Fruit fly (Drosophila melanogaster) whole organism, embryonic: ENCODE measurements around the gene tub.
A peak's percentile ranks its signal among the peaks of the same experiment; 100 is the strongest.

Experiments used
- Atf6 ChIP-seq: fragments of 200-800 bp; sonication (Bioruptor generic); IDR thresholded peaks from 2 replicates; pipeline ENCODE4 v1.3.6; 2022; ENCODE audit warnings: missing biosample characterization, missing genetic modification characterization
- Awh ChIP-seq: fragments of 200-800 bp; sonication (Bioruptor generic); IDR thresholded peaks from 2 replicates; pipeline ENCODE4, ENCODE4 v1.3.6; 2022; ENCODE audit warnings: missing biosample characterization, missing genetic modification characterization
- Bgb ChIP-seq: fragments of 200-800 bp; sonication (Bioruptor generic); IDR thresholded peaks from 2 replicates; pipeline ENCODE4 v1.3.6; 2022; ENCODE audit warnings: missing biosample characterization, missing genetic modification characterization; ENCODE audit not compliant: partially characterized antibody
- CG14965 ChIP-seq: fragments of 200-800 bp; sonication (Bioruptor generic); optimal IDR thresholded peaks from 2 replicates; lab custom pipeline; 2016; ENCODE audit warnings: missing biosample characterization, missing genetic modification characterization, borderline replicate concordance
- CG15514 ChIP-seq: fragments of 200-800 bp; sonication (Bioruptor generic); optimal IDR thresholded peaks from 3 replicates; lab custom pipeline; 2017; ENCODE audit warnings: missing biosample characterization, missing genetic modification characterization, mild to moderate bottlenecking, moderate library complexity, missing genetic modification reagents
- CG16863 ChIP-seq: fragments of 200-800 bp; sonication (Bioruptor generic); optimal IDR thresholded peaks from 3 replicates; lab custom pipeline; 2016; ENCODE audit warnings: missing biosample characterization, missing genetic modification characterization
- CG17361 ChIP-seq: fragments of 200-800 bp; sonication (Bioruptor generic); IDR thresholded peaks from 3 replicates; pipeline ENCODE4 v1.3.6; 2022; ENCODE audit warnings: missing biosample characterization, missing genetic modification characterization
- CG18011 ChIP-seq: fragments of 200-800 bp; sonication (Bioruptor generic); optimal IDR thresholded peaks from 2 replicates; lab custom pipeline; 2017; ENCODE audit warnings: missing biosample characterization, missing genetic modification characterization, mild to moderate bottlenecking, moderate library complexity, missing genotype
- CG2199 ChIP-seq: fragments of 200-800 bp; sonication (Bioruptor generic); IDR thresholded peaks from 3 replicates; pipeline ENCODE4 v1.3.6; 2022; ENCODE audit warnings: missing biosample characterization, missing genetic modification characterization
- CG31224 ChIP-seq: fragments of 200-800 bp; sonication (Bioruptor generic); IDR thresholded peaks from 2 replicates; pipeline ENCODE4 v1.3.6; 2022; ENCODE audit warnings: missing biosample characterization, missing genetic modification characterization
- CG31365 ChIP-seq: fragments of 200-800 bp; sonication (Bioruptor generic); optimal IDR thresholded peaks from 2 replicates; lab custom pipeline; 2018; ENCODE audit warnings: missing biosample characterization, mild to moderate bottlenecking, missing genetic modification characterization
- CG32532 ChIP-seq: fragments of 200-800 bp; sonication (Bioruptor generic); IDR thresholded peaks from 2 replicates; pipeline ENCODE4 v1.3.6; 2022; ENCODE audit warnings: missing biosample characterization, missing genetic modification characterization
- CG5180 ChIP-seq: fragments of 200-800 bp; sonication (Bioruptor generic); optimal IDR thresholded peaks from 3 replicates; lab custom pipeline; 2017; ENCODE audit warnings: missing biosample characterization, missing genetic modification characterization, mild to moderate bottlenecking, moderate library complexity, missing genetic modification reagents
- CG6791 ChIP-seq: fragments of 200-800 bp; sonication (Bioruptor generic); IDR thresholded peaks from 3 replicates; pipeline ENCODE4 v1.3.6; 2022; ENCODE audit warnings: missing biosample characterization, missing genetic modification characterization; ENCODE audit not compliant: partially characterized antibody
- CG7271 ChIP-seq: fragments of 200-800 bp; sonication (Bioruptor generic); optimal IDR thresholded peaks from 2 replicates; lab custom pipeline; 2018; ENCODE audit warnings: missing biosample characterization, mild to moderate bottlenecking, missing genetic modification characterization, moderate library complexity
- CG8281 ChIP-seq: fragments of 200-800 bp; sonication (Bioruptor generic); optimal IDR thresholded peaks from 2 replicates; lab custom pipeline; 2018; ENCODE audit warnings: missing biosample characterization, mild to moderate bottlenecking, missing genetic modification characterization, moderate library complexity
- CG8388 ChIP-seq: fragments of 200-800 bp; sonication (Bioruptor generic); optimal IDR thresholded peaks from 2 replicates; lab custom pipeline; 2019; ENCODE audit warnings: missing biosample characterization, mild to moderate bottlenecking, missing genetic modification characterization, moderate library complexity
- CG9797 ChIP-seq: fragments of 200-800 bp; sonication (Bioruptor generic); optimal IDR thresholded peaks from 3 replicates; lab custom pipeline; 2018; ENCODE audit warnings: missing biosample characterization, mild to moderate bottlenecking, missing genetic modification characterization
- CHES-1-like ChIP-seq: fragments of 200-800 bp; sonication (Bioruptor generic); optimal IDR thresholded peaks from 2 replicates; lab custom pipeline; 2016; ENCODE audit warnings: missing biosample characterization, missing genetic modification characterization
- CrebB ChIP-seq: fragments of 200-800 bp; sonication (Bioruptor generic); optimal IDR thresholded peaks from 3 replicates; lab custom pipeline; 2018; ENCODE audit warnings: missing biosample characterization, mild to moderate bottlenecking, missing genetic modification characterization
- D19A ChIP-seq: fragments of 200-800 bp; optimal IDR thresholded peaks from 3 replicates; lab custom pipeline; 2019; ENCODE audit warnings: missing biosample characterization, mild to moderate bottlenecking, missing genetic modification characterization, moderate library complexity
- Doc3 ChIP-seq: fragments of 200-800 bp; sonication (Bioruptor generic); IDR thresholded peaks from 3 replicates; pipeline ENCODE4 v1.3.6; 2022; ENCODE audit warnings: missing biosample characterization, missing genetic modification characterization; ENCODE audit not compliant: partially characterized antibody
- Gug ChIP-seq: fragments of 200-800 bp; sonication (Bioruptor generic); IDR thresholded peaks from 4 replicates; pipeline ENCODE4 v1.3.6; 2022; ENCODE audit warnings: missing biosample characterization, missing genetic modification characterization
- Lhr ChIP-seq: fragments of 200-800 bp; sonication (Bioruptor generic); optimal IDR thresholded peaks from 3 replicates; lab custom pipeline; 2017; ENCODE audit warnings: mild to moderate bottlenecking, missing biosample characterization, missing genetic modification reagents, missing genetic modification characterization
- MESR4 ChIP-seq: fragments of 200-800 bp; sonication (Bioruptor generic); optimal IDR thresholded peaks from 2 replicates; lab custom pipeline; 2018; ENCODE audit warnings: missing biosample characterization, mild to moderate bottlenecking, missing genetic modification characterization, moderate library complexity
- Myb ChIP-seq: fragments of 200-800 bp; sonication (Bioruptor generic); optimal IDR thresholded peaks from 2 replicates; lab custom pipeline; 2016; ENCODE audit warnings: missing biosample characterization, missing genetic modification characterization
- Oaz ChIP-seq: fragments of 200-800 bp; sonication (Bioruptor generic); IDR thresholded peaks from 2 replicates; pipeline ENCODE4 v1.3.6; 2022; ENCODE audit warnings: missing biosample characterization, missing genetic modification characterization
- Sin3A ChIP-seq: fragments of >200 bp; optimal IDR thresholded peaks from 2 replicates; lab custom pipeline; 2018
- ash1 ChIP-seq: fragments of 200-800 bp; sonication (Bioruptor generic); optimal IDR thresholded peaks from 2 replicates; lab custom pipeline; 2018; ENCODE audit warnings: missing biosample characterization, mild to moderate bottlenecking, missing genetic modification characterization
- caup ChIP-seq: fragments of 200-800 bp; sonication (Bioruptor generic); optimal IDR thresholded peaks from 3 replicates; lab custom pipeline; 2017; ENCODE audit warnings: missing biosample characterization, mild to moderate bottlenecking, missing genetic modification characterization, moderate library complexity; ENCODE audit not compliant: severe bottlenecking
- crol ChIP-seq: fragments of 200-800 bp; sonication (Bioruptor generic); IDR thresholded peaks from 2 replicates; pipeline ENCODE4 v1.3.6; 2022; ENCODE audit warnings: missing biosample characterization, missing genetic modification characterization
- dysf ChIP-seq: fragments of 200-800 bp; sonication (Bioruptor generic); IDR thresholded peaks from 3 replicates; pipeline ENCODE4 v1.3.6; 2022; ENCODE audit warnings: missing biosample characterization, missing genetic modification characterization
- emc ChIP-seq: fragments of 200-800 bp; sonication (Bioruptor generic); optimal IDR thresholded peaks from 2 replicates; lab custom pipeline; 2016; ENCODE audit warnings: missing biosample characterization, missing genetic modification characterization
- gfzf ChIP-seq: fragments of 200-800 bp; sonication (Bioruptor generic); optimal IDR thresholded peaks from 2 replicates; lab custom pipeline; 2016; ENCODE audit warnings: missing biosample characterization, mild to moderate bottlenecking, missing genetic modification characterization, moderate library complexity
- grn ChIP-seq: fragments of 200-800 bp; sonication (Bioruptor generic); optimal IDR thresholded peaks from 3 replicates; lab custom pipeline; 2017; ENCODE audit warnings: missing biosample characterization, missing genetic modification characterization
- lola ChIP-seq, 3 experiments: fragments of >200 bp in 2 of 3; fragments of 200-800 bp in 1 of 3; sonication (Bioruptor generic) in 1 of 3; optimal IDR thresholded peaks; 2 replicates each; lab custom pipeline; 2017 to 2019; ENCODE audit warnings: missing biosample characterization in 3 of 3, missing genetic modification characterization in 3 of 3, mild to moderate bottlenecking in 1 of 3, moderate library complexity in 1 of 3
- pan ChIP-seq, 4 experiments: fragments of >200 bp in 3 of 4; fragments of 200-800 bp in 1 of 4; sonication (Bioruptor generic) in 1 of 4; optimal IDR thresholded peaks in 3 of 4; IDR thresholded peaks in 1 of 4; 2 replicates each; pipeline versions ENCODE4 v1.3.6 to Lab custom; 2017 to 2022; ENCODE audit warnings: missing biosample characterization in 2 of 4, missing genetic modification characterization in 2 of 4, mixed read lengths in 1 of 4
- phol ChIP-seq: fragments of 200-800 bp; sonication (Bioruptor generic); optimal IDR thresholded peaks from 3 replicates; lab custom pipeline; 2018; ENCODE audit warnings: missing biosample characterization, mild to moderate bottlenecking, missing genetic modification characterization, moderate library complexity
- pita ChIP-seq: fragments of 200-800 bp; sonication (Bioruptor generic); optimal IDR thresholded peaks from 2 replicates; lab custom pipeline; 2017; ENCODE audit warnings: missing biosample characterization, mild to moderate bottlenecking, missing genetic modification characterization
- pum ChIP-seq: fragments of 200-800 bp; sonication (Bioruptor generic); optimal IDR thresholded peaks from 2 replicates; lab custom pipeline; 2016; ENCODE audit warnings: missing biosample characterization, missing genetic modification characterization
- sima ChIP-seq: fragments of 200-800 bp; sonication (Bioruptor generic); optimal IDR thresholded peaks from 2 replicates; lab custom pipeline; 2016; ENCODE audit warnings: missing biosample characterization, missing genetic modification characterization
- slbo ChIP-seq: fragments of 200-800 bp; sonication (Bioruptor generic); IDR thresholded peaks from 2 replicates; pipeline ENCODE4 v1.3.6; 2022; ENCODE audit warnings: missing biosample characterization, missing genetic modification characterization
- sna ChIP-seq: fragments of 200-800 bp; sonication (Bioruptor generic); IDR thresholded peaks from 2 replicates; pipeline ENCODE4 v1.3.6; 2022; ENCODE audit warnings: missing biosample characterization, missing genetic modification characterization; ENCODE audit not compliant: partially characterized antibody
- sqz ChIP-seq: fragments of 200-800 bp; sonication (Bioruptor generic); optimal IDR thresholded peaks from 3 replicates; lab custom pipeline; 2018; ENCODE audit warnings: missing biosample characterization, mild to moderate bottlenecking, missing genetic modification characterization
- sug ChIP-seq: fragments of 200-800 bp; optimal IDR thresholded peaks from 2 replicates; lab custom pipeline; 2019; ENCODE audit warnings: missing biosample characterization, mild to moderate bottlenecking, missing genetic modification characterization, moderate library complexity
- tap ChIP-seq: fragments of 200-800 bp; optimal IDR thresholded peaks from 3 replicates; lab custom pipeline; 2019; ENCODE audit warnings: missing biosample characterization, mild to moderate bottlenecking, missing genetic modification characterization, moderate library complexity
- wek ChIP-seq: fragments of 200-800 bp; sonication (Bioruptor generic); optimal IDR thresholded peaks from 3 replicates; lab custom pipeline; 2018; ENCODE audit warnings: missing biosample characterization, mild to moderate bottlenecking, missing genetic modification characterization, moderate library complexity

tub gene

DNA sequence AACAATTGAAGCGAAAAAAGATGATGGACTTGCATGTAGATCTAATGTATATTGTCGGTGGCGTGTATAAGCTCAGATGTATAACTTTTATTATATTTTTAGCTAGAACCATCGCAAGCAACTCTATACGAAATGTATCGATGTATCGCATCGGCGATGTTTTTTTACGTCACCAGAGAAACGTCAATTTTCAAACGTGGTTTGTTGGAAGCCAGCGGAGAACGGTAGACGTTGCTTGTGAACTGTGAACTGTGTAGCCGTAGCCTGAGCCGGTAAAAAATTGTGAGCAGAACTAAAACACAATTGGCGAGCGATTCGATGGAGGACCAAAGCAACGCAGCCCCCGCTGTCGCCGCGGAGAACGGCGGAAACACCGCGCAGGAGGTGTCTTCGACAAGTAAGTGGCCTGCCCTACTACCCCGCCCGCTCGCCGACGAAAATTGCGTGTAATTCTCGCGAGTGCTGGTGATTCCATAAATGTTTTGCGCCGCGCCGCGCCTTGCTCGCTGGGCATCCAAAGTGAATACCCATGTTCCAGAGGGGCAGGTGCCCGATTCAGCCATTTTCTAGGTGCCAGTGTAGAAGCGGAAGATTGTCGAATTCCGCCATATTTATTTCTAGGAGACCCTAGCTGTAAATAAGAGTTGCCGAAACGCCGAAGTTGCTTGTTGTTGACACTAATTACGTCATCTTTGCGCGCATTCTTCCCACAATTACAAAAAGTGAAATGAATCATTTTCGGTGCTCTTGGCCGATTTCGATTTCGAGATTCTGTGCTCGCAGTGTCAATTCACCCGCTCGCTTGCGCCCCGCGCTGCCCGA is 15.6 kb downstream of the tub start, which contains the start of gene lost (continued):
- TF ChIP-seq CG31365 (no peak), pita (GFP tag; lab: Kevin White, UChicago) (no peak), CG8388 (GFP tag; lab: Kevin White, UChicago) (no peak), gfzf (peak; percentile 25), grn (GFP tag; lab: Kevin White, UChicago) (no peak), Oaz (GFP tag; lab: Robert Waterston, UW) (no peak), wek (GFP tag; lab: Kevin White, UChicago) (no peak), MESR4 (GFP tag; lab: Kevin White, UChicago) (peak; percentile 79), CG7271 (tag; lab: Kevin White, UChicago) (peak; percentile 28), dysf (GFP tag; lab: Robert Waterston, UW) (peak; percentile 26; the same call in 1 of the 3 replicates), lola (GFP tag; optimal IDR thresholded peaks at IDR 0.05; lab: Kevin White, UChicago) (no peak), Awh (GFP tag; lab: Robert Waterston, UW) (no peak), CG15514 (GFP tag; lab: Kevin White, UChicago) (peak; percentile 75), CG2199 (peak; percentile 73; the same call in 1 of the 3 replicates), CG5180 (peak; percentile 61), CG31224 (GFP tag; lab: Robert Waterston, UW) (no peak; the same call in 1 of the 2 replicates), pan (optimal IDR thresholded peaks at IDR 0.05; lab: Kevin White, UChicago) (no peak), pan (GFP tag; optimal IDR thresholded peaks at IDR 0.05 in 1 of 2, IDR thresholded peaks at IDR 0.05 in 1 of 2) (peak in 1 of 2 experiments; percentile 29), CG17361 (GFP tag; lab: Robert Waterston, UW) (peak; percentile 35; the same call in 1 of the 3 replicates), Lhr (peak; percentile 70), sug (tag; lab: Kevin White, UChicago) (peak; percentile 53), CHES-1-like (GFP tag; lab: Kevin White, UChicago) (peak; percentile 47), Sin3A (lab: Kevin White, UChicago) (no peak), sqz (peak; percentile 29), crol (GFP tag; lab: Robert Waterston, UW) (peak; percentile 71), slbo (GFP tag; lab: Robert Waterston, UW) (peak; percentile 64), ash1 (GFP tag; lab: Kevin White, UChicago) (no peak), Gug (GFP tag; lab: Robert Waterston, UW) (peak; percentile 15; the same call in 2 of the 4 replicates), emc (GFP tag; lab: Kevin White, UChicago) (no peak), CG8281 (tag; lab: Kevin White, UChicago) (no peak), tap (tag; lab: Kevin White, UChicago) (peak; percentile 9), CG16863 (peak; percentile 17), sna (peak; percentile 95), D19A (peak; percentile 3), phol (tag; lab: Kevin White, UChicago) (peak; percentile 86), Atf6 (GFP tag; lab: Robert Waterston, UW) (no peak), CG14965 (GFP tag; lab: Kevin White, UChicago) (no peak), CrebB (tag; lab: Kevin White, UChicago) (peak; percentile 21), pum (GFP tag; lab: Kevin White, UChicago) (no peak), CG9797 (GFP tag; lab: Kevin White, UChicago) (peak; percentile 44), sima (no peak), CG6791 (GFP tag; lab: Robert Waterston, UW) (peak; percentile 100), Myb (peak; percentile 47), CG18011 (peak; percentile 94), Doc3 (GFP tag; lab: Robert Waterston, UW) (peak; percentile 95), Bgb (GFP tag; lab: Robert Waterston, UW) (peak; percentile 100), caup (peak; percentile 44), CG32532 (peak; percentile 69)
